Worm (Caenorhabditis elegans): ENCODE results near the gene txdc-17.
"Not testable (repeated sequence)": the region's sequence is repeated elsewhere in the genome, so short reads cannot be mapped to it uniquely, and the experiment has no call there.

Gene txdc-17

DNA sequence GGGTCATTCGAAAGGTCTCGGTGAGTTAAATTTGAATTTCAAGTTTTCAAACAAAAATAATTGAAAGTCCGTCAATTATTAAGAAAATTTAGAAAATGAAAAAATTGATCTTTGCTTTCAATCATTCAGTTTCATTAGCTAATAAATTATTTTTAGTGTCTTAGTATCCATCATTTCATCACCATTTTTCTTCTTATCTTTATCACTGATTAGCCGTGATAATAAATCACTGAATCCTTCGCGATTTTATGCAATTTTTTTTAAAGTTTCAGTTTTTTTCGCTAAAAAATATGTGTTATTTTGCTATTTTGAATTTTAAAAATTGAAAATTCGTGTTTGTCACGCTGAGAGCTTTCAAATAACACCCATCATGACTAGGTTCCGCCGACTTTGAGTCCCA, 34.6 kb downstream of the txdc-17 start:
- TF ChIP-seq dao-5 (tag; optimal IDR thresholded peaks at IDR 0.05) (no peak), W03F9.2 (tag; optimal IDR thresholded peaks at IDR 0.05) (no peak), him-1 (tag; optimal IDR thresholded peaks at IDR 0.05) (no peak)

DNA sequence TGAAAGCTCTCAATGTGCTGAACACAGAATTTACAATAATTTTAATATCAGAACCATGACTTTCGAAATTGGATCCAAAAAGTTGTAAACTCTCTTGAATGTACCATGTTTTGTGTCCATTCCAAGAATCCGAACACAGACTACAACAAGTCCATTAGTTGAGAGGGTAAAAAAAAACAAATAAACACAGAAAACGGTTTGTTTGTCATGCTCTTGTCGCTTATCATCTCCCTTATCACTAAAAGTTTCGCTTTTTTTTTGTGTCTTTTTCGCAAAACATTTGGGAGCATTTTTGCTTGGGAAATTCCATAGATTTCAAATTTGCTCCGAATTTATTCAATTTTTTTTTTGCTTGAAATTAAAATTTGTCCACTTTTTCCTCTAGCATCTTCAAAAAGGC, 35.0 kb downstream of the txdc-17 start:
- TF ChIP-seq him-1 (tag; optimal IDR thresholded peaks at IDR 0.05), result no peak

DNA sequence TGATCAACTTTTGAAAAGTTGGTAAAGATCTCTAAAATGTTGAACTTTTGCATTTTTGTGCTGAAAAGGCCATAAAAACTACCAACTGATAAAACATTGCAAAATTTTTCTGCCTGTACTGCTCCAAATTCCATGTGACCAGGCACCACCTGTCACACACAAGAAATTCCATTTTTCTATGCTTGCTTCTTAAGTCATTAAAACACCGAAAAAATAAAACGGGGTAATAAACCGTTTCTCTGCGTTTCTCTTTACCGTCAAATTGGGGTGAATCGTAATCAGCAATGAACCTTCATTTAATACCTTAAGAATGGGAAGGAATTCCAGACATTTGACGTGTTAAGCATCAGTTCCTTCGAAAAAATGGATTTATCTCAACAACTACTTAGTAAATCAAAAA, 35.8 kb downstream of the txdc-17 start:
- TF ChIP-seq him-1 (tag; optimal IDR thresholded peaks at IDR 0.05) (no peak), W03F9.2 (tag; optimal IDR thresholded peaks at IDR 0.05) (no peak), dao-5 (tag; optimal IDR thresholded peaks at IDR 0.05) (no peak)

DNA sequence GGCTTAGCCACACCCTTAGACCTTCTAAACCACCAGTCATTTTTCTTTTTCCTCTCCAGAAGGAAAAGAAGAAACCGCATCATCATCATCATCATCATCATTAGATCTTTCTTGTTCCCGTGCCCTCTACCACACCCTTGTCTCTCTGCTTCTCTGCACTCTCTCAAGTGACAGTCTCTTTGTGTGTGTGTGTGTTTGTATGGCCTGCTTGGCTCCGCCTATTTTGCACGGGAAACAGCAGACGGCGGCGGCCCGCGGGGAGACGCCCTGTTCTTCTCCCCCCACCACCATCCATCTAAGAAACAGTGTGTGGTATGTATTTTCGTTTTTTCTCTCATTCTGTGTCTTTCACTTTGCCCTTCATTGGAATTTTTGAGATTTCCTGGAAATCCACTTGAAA, 37.4 kb downstream of the txdc-17 start:
- TF ChIP-seq him-1 (tag; optimal IDR thresholded peaks at IDR 0.05), result no peak
- TF ChIP-seq W03F9.2 (tag; optimal IDR thresholded peaks at IDR 0.05), result peak; percentile 1
- no peak for TF ChIP-seq dao-5 (tag; optimal IDR thresholded peaks at IDR 0.05)

DNA sequence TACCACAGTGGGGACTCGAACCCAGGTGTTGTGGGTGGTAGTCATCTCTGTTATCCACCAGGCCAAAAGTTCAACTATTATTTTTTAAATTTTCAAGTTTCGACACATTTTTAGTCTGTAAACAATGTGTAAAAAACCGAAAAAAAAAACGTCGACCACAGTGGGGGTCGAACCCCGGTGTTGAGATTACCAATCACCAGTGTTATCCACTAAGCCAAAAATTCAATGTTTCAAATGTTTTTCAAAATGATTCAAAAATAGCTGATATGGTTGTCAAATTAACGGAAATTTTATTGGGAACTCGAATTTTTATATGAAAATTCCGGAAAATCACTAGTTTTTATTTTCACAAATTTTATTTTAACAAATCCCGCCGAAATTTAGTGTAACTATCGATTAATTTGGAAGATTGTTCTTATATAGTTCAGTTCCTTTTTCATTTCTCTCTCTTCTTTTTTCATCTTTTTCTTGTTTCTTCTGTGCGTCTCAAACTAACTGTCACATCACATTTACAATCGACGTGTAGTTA, 38.7 kb downstream of the txdc-17 start:
- no peak for TF ChIP-seq him-1 (tag; optimal IDR thresholded peaks at IDR 0.05)
- no peak for TF ChIP-seq dao-5 (tag; optimal IDR thresholded peaks at IDR 0.05)
- no peak for TF ChIP-seq W03F9.2 (tag; optimal IDR thresholded peaks at IDR 0.05)

DNA sequence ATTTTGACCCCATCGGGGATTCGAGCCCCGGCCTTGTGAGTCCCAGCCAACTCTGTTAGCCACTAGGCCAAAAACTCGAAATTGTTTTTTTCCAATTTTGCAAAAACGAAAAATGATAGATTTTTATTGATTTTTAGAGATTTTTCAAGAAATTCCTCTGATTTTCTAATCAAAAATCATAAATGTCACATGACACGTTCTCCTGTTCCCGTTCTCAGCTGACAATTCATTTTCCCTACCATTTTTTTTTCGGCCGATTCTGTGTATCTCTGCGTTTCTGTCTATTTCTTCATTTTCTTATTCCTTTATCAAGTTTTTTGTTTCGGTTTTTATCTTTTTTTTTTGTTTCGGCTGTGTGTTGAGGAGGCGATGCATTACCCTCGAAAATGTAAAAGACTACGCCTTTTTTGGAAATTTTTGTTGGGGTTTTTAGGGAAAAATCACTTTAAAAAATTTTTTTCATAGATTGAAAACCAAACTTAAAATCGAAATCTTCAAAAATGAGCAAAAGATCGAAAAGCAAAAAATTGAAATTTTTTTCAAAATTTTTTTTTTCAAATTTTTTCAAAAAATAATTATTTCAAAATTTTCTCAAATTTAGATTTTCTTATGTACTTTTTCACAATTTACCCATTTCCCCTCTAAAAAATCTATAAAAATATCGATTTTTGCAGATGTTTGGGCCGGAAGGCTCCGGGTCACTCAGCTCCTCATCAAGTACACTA, 39.8 kb downstream of the txdc-17 start, which contains the start of gene klf-1:
Gene klf-1, plus strand, starts transcription at position 675 of the 725 bp plus-strand sequence.
- TF ChIP-seq W03F9.2 (tag; optimal IDR thresholded peaks at IDR 0.05) (no peak), him-1 (tag; optimal IDR thresholded peaks at IDR 0.05) (no peak), dao-5 (tag; optimal IDR thresholded peaks at IDR 0.05) (no peak)

DNA sequence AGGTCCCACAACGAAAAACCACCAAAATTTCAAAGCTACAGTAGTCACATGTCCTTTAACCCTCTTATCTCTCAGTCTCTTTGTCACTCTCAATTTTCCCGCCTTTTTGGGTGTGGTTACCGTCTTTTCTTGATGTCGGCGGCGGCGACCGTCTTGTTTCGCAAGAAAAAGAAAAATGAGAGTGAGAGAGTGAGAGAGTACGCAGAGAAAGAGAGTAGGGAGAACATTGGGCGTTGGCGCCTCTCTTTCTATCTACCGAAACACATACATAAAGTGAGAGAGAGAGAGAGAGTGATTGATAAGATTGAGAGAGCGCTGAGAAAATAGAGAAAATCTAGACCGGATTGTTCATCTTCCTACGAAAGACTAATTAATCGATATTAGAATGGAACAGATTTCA, 41.5 kb downstream of the txdc-17 start:
- TF ChIP-seq W03F9.2 (tag; optimal IDR thresholded peaks at IDR 0.05) (peak; percentile 16), dao-5 (tag; optimal IDR thresholded peaks at IDR 0.05) (no peak)

DNA sequence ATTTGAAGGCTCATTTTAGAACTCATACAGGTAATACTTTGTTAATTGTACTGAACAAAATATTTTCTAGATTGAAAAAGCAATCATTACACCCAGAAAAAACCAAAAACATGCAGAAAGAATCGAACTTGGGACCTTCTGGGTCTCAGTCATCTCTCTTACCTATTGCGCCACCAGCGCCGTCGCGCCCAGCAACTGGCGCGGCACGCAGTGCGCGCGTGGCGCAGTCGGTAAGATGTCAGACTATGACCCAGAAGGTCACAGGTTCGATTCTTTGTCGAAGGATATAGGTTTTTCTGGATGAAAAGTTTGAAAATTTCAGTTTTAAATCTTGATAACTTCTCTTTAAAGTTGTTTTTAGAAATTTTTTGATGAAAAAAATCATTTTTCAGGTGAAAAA, 45.2 kb downstream of the txdc-17 start:
- TF ChIP-seq W03F9.2 (tag; optimal IDR thresholded peaks at IDR 0.05) (no peak), dao-5 (tag; optimal IDR thresholded peaks at IDR 0.05) (no peak), him-1 (tag; optimal IDR thresholded peaks at IDR 0.05) (no peak)

DNA sequence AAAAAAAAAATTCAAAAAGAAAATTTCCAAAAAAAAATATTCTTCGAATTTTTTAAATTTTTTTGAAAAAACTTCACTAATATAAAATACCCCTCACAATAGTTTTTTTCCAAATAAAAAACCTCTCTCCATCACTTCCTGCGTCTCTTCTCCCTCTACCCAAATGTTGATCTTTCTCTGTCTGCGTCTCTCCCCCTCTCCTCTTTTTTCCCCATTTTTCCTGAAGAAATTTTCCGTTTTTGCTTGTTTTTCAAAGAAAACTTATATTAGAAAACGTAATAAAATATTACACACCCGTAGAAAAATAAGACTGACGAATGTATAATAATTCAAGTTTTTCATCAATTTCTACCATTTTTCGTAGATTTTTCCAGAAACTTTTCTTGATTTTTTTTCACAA, 46.7 kb downstream of the txdc-17 start:
- TF ChIP-seq W03F9.2 (tag; optimal IDR thresholded peaks at IDR 0.05) (no peak), dao-5 (tag; optimal IDR thresholded peaks at IDR 0.05) (no peak), him-1 (tag; optimal IDR thresholded peaks at IDR 0.05) (no peak)

DNA sequence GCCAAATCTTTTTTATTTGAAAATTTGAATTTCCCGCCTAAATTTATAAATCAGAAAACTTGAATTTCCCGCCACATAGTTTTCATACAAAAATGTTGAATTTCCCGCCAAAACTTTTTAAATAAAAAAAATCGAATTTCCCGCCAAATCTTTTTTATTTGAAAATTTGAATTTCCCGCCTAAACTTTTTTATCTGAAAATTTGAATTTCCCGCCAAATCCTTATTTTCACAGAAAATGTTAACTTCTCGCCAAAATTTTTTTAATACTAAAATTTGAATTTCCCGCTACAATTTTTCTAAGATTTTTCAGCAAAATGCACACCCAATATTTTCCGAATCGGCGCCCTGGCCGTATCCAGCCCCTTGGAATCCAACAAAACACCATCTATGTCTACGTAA, 47.5 kb downstream of the txdc-17 start, which contains the start of gene F56F11.2:
Gene F56F11.2, plus strand, starts transcription at position 301 of the 400 bp plus-strand sequence.
- not testable (repeated sequence) for TF ChIP-seq dao-5, him-1, W03F9.2 (tag; optimal IDR thresholded peaks at IDR 0.05)

All from whole organism, L4/young adult.